Worm (Caenorhabditis elegans) whole organism, L4 larva: ENCODE results near the gene K10C2.12.

ENCODE experiments used
- D1046.2 ChIP-seq: fragments of 200-800 bp; sonication (Bioruptor generic); IDR thresholded peaks from 2 replicates; pipeline ENCODE4 v1.3.6; 2022; ENCODE audit warnings: missing genetic modification characterization, missing compliant biosample characterization
- aly-2 ChIP-seq: sonication (generic microtip); optimal IDR thresholded peaks from 2 replicates; lab custom pipeline; 2018; ENCODE audit warnings: missing biosample characterization, missing genetic modification characterization
- ceh-82 ChIP-seq: sonication (generic microtip); optimal IDR thresholded peaks from 2 replicates; lab custom pipeline; 2017; ENCODE audit warnings: missing biosample characterization, missing genetic modification characterization
- daf-8 ChIP-seq: fragments of 200-800 bp; sonication (Bioruptor generic); IDR thresholded peaks from 2 replicates; pipeline ENCODE4 v1.3.6; 2022; ENCODE audit warnings: missing genetic modification characterization, missing compliant biosample characterization
- egl-27 ChIP-seq: sonication (generic microtip); optimal IDR thresholded peaks from 3 replicates; lab custom pipeline; 2017; ENCODE audit warnings: missing biosample characterization, missing genetic modification reagents, missing genetic modification characterization
- lin-15B ChIP-seq: fragments of 150-350 bp; sonication (generic microtip); optimal IDR thresholded peaks from 3 replicates; lab custom pipeline; 2014; ENCODE audit warnings: missing biosample characterization, missing genetic modification characterization
- lin-39 ChIP-seq: fragments of 150-350 bp; optimal IDR thresholded peaks from 2 replicates; lab custom pipeline; 2014; ENCODE audit warnings: missing biosample characterization, missing genetic modification reagents, missing genetic modification characterization
- mdl-1 ChIP-seq, 2 experiments: fragments of 150-350 bp in 1 of 2; sonication (generic microtip) in 1 of 2; optimal IDR thresholded peaks; 2 replicates each; lab custom pipeline; 2014 to 2017; ENCODE audit warnings: missing biosample characterization in 2 of 2, missing genetic modification characterization in 2 of 2
- mxl-2 ChIP-seq: fragments of 200-800 bp; sonication (Bioruptor generic); conservative IDR thresholded peaks from 2 replicates; pipeline ENCODE4 v1.3.6; 2022; ENCODE audit warnings: missing genetic modification reagents, missing genetic modification characterization, missing compliant biosample characterization
- nhr-42 ChIP-seq: fragments of 200-800 bp; sonication (Bioruptor generic); IDR thresholded peaks from 2 replicates; pipeline ENCODE4 v1.3.6; 2022; ENCODE audit warnings: missing genetic modification characterization, missing compliant biosample characterization
- snpc-4 ChIP-seq: fragments of 150-350 bp; optimal IDR thresholded peaks from 2 replicates; lab custom pipeline; 2014; ENCODE audit warnings: missing biosample characterization, missing genetic modification characterization
- unc-39 ChIP-seq: sonication (generic microtip); optimal IDR thresholded peaks from 2 replicates; lab custom pipeline; 2017; ENCODE audit warnings: missing biosample characterization, missing genetic modification characterization
- unc-62 ChIP-seq, 3 experiments: fragments of 150-350 bp in 1 of 3; sonication (generic microtip); optimal IDR thresholded peaks in 2 of 3; peaks in 1 of 3; 1 replicate in 1 of 3; 2 replicates in 2 of 3; lab custom pipeline; 2014 to 2017; ENCODE audit warnings: missing biosample characterization in 3 of 3, missing genetic modification characterization in 3 of 3, missing genetic modification reagents in 3 of 3, missing genotype in 1 of 3

DNA sequence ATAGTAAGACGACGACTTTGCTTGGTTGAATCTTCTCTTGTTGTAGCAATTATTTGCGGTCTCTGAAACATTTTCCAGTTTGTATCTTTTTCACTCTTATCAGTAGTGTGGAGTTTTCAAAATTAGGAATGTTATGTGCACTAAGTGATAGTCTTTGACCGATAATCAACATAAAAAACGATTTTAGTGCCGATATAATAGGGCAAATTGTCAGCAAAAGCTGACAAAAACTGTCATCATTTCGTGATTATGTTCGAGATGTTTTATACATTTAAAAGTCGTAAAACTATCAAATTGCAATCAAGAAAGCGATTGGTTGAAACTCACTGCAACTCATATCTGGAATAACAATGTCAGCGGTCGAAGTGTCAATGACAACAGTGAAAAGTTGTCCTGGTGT is 24.7 kb upstream of the K10C2.12 start:
- TF ChIP-seq nhr-42 (no peak), ceh-82 (no peak), lin-39 (tag; lab: Kevin White, UChicago) (no peak), aly-2 (no peak), lin-15B (no peak), mdl-1 (tag; optimal IDR thresholded peaks at IDR 0.05; lab: Kevin White, UChicago) (no peak), egl-27 (tag; lab: Kevin White, UChicago) (no peak), unc-62 (GFP tag; optimal IDR thresholded peaks at IDR 0.05 in 1 of 2; lab: Kevin White, UChicago) (no peak), unc-62 (tag; optimal IDR thresholded peaks at IDR 0.05; lab: Kevin White, UChicago) (no peak), unc-39 (no peak), mxl-2 (GFP tag; lab: Robert Waterston, UW) (no peak), D1046.2 (GFP tag; lab: Robert Waterston, UW) (no peak), snpc-4 (tag; lab: Kevin White, UChicago) (no peak), daf-8 (GFP tag; lab: Robert Waterston, UW) (no peak)
